Fruit fly (Drosophila melanogaster): ENCODE measurements around the gene CG14691.

DNA sequence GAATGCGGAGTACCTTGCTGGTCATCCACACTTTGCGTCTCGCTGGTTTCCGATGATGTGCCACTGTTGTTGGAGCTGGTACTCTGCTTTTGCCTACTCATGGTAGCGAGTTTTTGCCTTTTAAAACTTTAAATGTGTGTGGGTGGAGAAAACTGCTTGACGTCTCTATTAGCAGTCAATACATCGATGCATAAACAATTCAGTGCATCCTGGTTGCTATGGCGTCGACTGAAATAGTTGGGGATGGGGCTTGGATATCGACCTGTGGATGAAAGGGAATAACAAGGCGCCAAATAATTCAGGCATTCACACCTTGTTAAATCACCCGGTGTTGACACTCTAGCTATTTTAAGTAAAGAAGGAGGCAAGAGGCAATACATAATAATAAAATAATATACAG, 26.7 kb upstream of the CG14691 start, which contains the start of gene CG42633:
- TF ChIP-seq Sin3A (optimal IDR thresholded peaks at IDR 0.05): no peak
- no peak for TF ChIP-seq ttk (optimal IDR thresholded peaks at IDR 0.05)
- TF ChIP-seq Myc (optimal IDR thresholded peaks at IDR 0.05): no peak
- TF ChIP-seq psq (optimal IDR thresholded peaks at IDR 0.05): no peak
